Worm (Caenorhabditis elegans) whole organism, L4 larva: ENCODE measurements around the gene pxmp-4.
A peak's percentile ranks its signal among the peaks of the same experiment; 100 is the strongest.

Experiments
- T26A8.4 ChIP-seq: fragments of 200-800 bp; sonication (Bioruptor generic); IDR thresholded peaks from 2 replicates; pipeline ENCODE4 v1.3.6; 2022; ENCODE audit warnings: missing genetic modification characterization, missing compliant biosample characterization
- ZK546.5 ChIP-seq, 2 experiments: sonication (generic microtip); optimal IDR thresholded peaks; 2 replicates each; lab custom pipeline; 2017; ENCODE audit warnings: missing biosample characterization in 2 of 2, missing genetic modification characterization in 2 of 2
- aly-2 ChIP-seq: sonication (generic microtip); optimal IDR thresholded peaks from 2 replicates; lab custom pipeline; 2018; ENCODE audit warnings: missing biosample characterization, missing genetic modification characterization
- ama-1 ChIP-seq: fragments of 150-350 bp; optimal IDR thresholded peaks from 2 replicates; lab custom pipeline; 2014; ENCODE audit warnings: inconsistent platforms, mixed read lengths
- duxl-1 ChIP-seq: sonication (generic microtip); optimal IDR thresholded peaks from 2 replicates; lab custom pipeline; 2016; ENCODE audit warnings: mild to moderate bottlenecking, missing genetic modification characterization, moderate library complexity, missing compliant biosample characterization; ENCODE audit not compliant: poor library complexity
- fos-1 ChIP-seq: fragments of 150-350 bp; optimal IDR thresholded peaks from 2 replicates; lab custom pipeline; 2014; ENCODE audit warnings: missing biosample characterization, missing genetic modification characterization
- hlh-30 ChIP-seq: sonication (generic microtip); optimal IDR thresholded peaks from 2 replicates; lab custom pipeline; 2017; ENCODE audit warnings: antibody characterized with exemption, mild to moderate bottlenecking, missing genetic modification characterization, missing compliant biosample characterization; ENCODE audit not compliant: insufficient read depth
- lim-7 ChIP-seq: fragments of 200-800 bp; sonication (Bioruptor generic); IDR thresholded peaks from 2 replicates; pipeline ENCODE4 v1.3.6; 2022; ENCODE audit warnings: missing genetic modification characterization, missing compliant biosample characterization
- lin-15B ChIP-seq: fragments of 150-350 bp; sonication (generic microtip); optimal IDR thresholded peaks from 3 replicates; lab custom pipeline; 2014; ENCODE audit warnings: missing biosample characterization, missing genetic modification characterization
- mdt-29 ChIP-seq: fragments of 200-800 bp; sonication (Bioruptor generic); IDR thresholded peaks from 2 replicates; pipeline ENCODE4 v1.3.6; 2022; ENCODE audit warnings: missing genetic modification reagents, missing genetic modification characterization, missing compliant biosample characterization
- nhr-10 ChIP-seq: fragments of 150-350 bp; optimal IDR thresholded peaks from 2 replicates; lab custom pipeline; 2014; ENCODE audit warnings: missing biosample characterization, missing genetic modification characterization
- nhr-11 ChIP-seq: fragments of 150-350 bp; optimal IDR thresholded peaks from 2 replicates; lab custom pipeline; 2014; ENCODE audit warnings: missing biosample characterization, missing genetic modification characterization
- nhr-41 ChIP-seq: fragments of 200-800 bp; sonication (Bioruptor generic); IDR thresholded peaks from 2 replicates; pipeline ENCODE4 v1.3.6; 2022; ENCODE audit warnings: missing genetic modification reagents, missing genetic modification characterization, missing compliant biosample characterization
- set-16 ChIP-seq: fragments of 200-800 bp; sonication (Bioruptor generic); IDR thresholded peaks from 2 replicates; pipeline ENCODE4 v1.3.6; 2022; ENCODE audit warnings: missing genetic modification reagents, missing genetic modification characterization, missing compliant biosample characterization
- skn-1 ChIP-seq: fragments of 150-350 bp; optimal IDR thresholded peaks from 2 replicates; lab custom pipeline; 2014; ENCODE audit warnings: missing biosample characterization, missing genetic modification characterization
- snpc-1.2 ChIP-seq: fragments of 200-800 bp; sonication (Bioruptor generic); IDR thresholded peaks from 2 replicates; pipeline ENCODE4 v1.3.6; 2022; ENCODE audit warnings: missing genetic modification reagents, missing genetic modification characterization, missing compliant biosample characterization
- spr-3 ChIP-seq: fragments of 200-800 bp; sonication (Bioruptor generic); optimal IDR thresholded peaks from 2 replicates; lab custom pipeline; 2018; ENCODE audit warnings: mild to moderate bottlenecking, missing genetic modification characterization, missing compliant biosample characterization
- tag-97 ChIP-seq: fragments of 200-800 bp; sonication (Bioruptor generic); IDR thresholded peaks from 2 replicates; pipeline ENCODE4 v1.3.6; 2022; ENCODE audit warnings: missing genetic modification characterization, missing compliant biosample characterization
- unc-62 ChIP-seq, 3 experiments: fragments of 150-350 bp in 1 of 3; sonication (generic microtip); optimal IDR thresholded peaks in 2 of 3; peaks in 1 of 3; 1 replicate in 1 of 3; 2 replicates in 2 of 3; lab custom pipeline; 2014 to 2017; ENCODE audit warnings: missing biosample characterization in 3 of 3, missing genetic modification characterization in 3 of 3, missing genetic modification reagents in 3 of 3, missing genotype in 1 of 3
- zfp-3 ChIP-seq: fragments of 200-800 bp; sonication (Bioruptor generic); conservative IDR thresholded peaks from 2 replicates; pipeline ENCODE4 v1.3.6; 2022; ENCODE audit warnings: missing genetic modification reagents, missing genetic modification characterization, missing compliant biosample characterization

Gene pxmp-4

DNA sequence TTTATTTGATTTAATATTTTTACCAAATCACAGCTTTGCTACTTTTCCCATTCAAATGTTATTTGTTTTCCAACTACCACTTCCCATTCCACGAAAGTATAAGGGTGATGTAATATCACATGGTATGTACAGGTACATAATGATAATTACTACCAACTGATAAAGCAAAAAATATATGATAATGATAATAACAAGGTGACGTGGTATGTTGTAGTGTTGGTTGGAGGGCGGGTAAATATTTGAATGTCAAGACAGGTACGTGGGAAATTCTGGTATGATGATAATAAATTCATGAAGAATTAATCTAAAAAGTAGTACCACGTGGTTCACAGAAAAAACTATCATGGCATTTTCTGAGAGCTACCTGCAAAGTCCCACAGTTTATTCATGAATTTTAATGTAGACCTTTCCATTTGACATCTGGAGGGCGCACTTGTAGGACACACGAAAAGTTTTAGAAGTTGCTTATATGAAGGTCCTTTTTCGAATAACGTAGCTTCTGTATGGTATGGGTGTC is 45.1 kb downstream of the pxmp-4 start (continued):
- peak; percentile 65; the same call in 1 of the 2 replicates for TF ChIP-seq zfp-3
- no peak for TF ChIP-seq aly-2
- TF ChIP-seq fos-1 (tag; lab: Kevin White, UChicago) = peak; percentile 83
- no peak for TF ChIP-seq lin-15B (tag; lab: Kevin White, UChicago)
- TF ChIP-seq mdt-29 (GFP tag; lab: Robert Waterston, UW) = no peak
- TF ChIP-seq T26A8.4 (GFP tag; lab: Robert Waterston, UW) = no peak; the same call in 1 of the 2 replicates

DNA sequence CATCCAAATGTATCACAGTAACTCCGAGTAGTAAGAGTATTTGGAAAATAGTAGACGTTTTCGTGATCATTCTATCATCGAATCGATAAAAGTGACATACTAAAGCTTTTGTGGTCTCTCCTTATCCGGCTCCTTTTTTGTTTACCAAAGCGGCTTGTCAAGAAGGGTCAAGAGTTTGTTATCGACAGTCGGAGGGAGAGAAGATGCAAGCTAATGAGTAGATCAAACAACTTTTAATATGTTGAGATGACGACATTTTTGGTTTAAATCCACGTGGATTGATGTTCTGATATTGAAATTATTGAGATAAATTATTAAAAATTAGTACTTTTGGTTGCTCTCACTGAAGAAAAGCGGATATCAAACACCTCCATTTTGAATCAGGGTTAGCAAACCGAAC is 45.6 kb downstream of the pxmp-4 start, which contains the start of gene T21D12.7:
T21D12.7 (minus strand) TSS at position 101 of the 400 bp plus-strand sequence.
- TF ChIP-seq nhr-11 (tag; lab: Kevin White, UChicago) (no peak), duxl-1 (tag; lab: Kevin White, UChicago) (no peak), ama-1 (lab: Kevin White, UChicago) (no peak), ZK546.5 (tag; optimal IDR thresholded peaks at IDR 0.05; lab: Kevin White, UChicago) (no peak), set-16 (GFP tag; lab: Robert Waterston, UW) (no peak), tag-97 (no peak), lim-7 (GFP tag; lab: Robert Waterston, UW) (no peak), skn-1 (tag; lab: Kevin White, UChicago) (no peak), T26A8.4 (GFP tag; lab: Robert Waterston, UW) (no peak), snpc-1.2 (GFP tag; lab: Robert Waterston, UW) (no peak), nhr-10 (no peak), nhr-41 (GFP tag; lab: Robert Waterston, UW) (no peak)
- TF ChIP-seq, all 104 proteins: peak for 0

DNA sequence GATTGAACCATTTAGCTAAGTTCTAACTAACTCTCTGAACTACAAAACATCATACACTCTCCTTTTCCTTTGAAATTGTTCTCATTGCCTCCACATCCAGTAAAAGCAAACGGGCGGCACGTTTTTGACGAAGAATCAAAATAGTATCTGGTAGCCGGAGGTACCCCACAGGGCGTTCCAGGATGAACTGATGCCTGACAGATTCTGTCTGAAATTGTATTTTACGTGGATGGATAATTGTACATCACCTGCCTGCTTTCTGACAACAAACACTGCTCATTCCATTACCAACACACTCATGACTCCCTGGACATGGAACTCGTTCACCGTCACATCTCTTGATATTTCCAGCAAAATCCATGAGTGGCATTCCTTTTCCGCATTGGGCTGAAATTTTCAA is 46.6 kb downstream of the pxmp-4 start:
- peak in 1 of 2 experiments; percentile 89 for TF ChIP-seq unc-62 (GFP tag; optimal IDR thresholded peaks at IDR 0.05 in 1 of 2; lab: Kevin White, UChicago)
- no peak for TF ChIP-seq unc-62 (tag; optimal IDR thresholded peaks at IDR 0.05; lab: Kevin White, UChicago)
- TF ChIP-seq spr-3 (GFP tag; lab: Kevin White, UChicago) = no peak

DNA sequence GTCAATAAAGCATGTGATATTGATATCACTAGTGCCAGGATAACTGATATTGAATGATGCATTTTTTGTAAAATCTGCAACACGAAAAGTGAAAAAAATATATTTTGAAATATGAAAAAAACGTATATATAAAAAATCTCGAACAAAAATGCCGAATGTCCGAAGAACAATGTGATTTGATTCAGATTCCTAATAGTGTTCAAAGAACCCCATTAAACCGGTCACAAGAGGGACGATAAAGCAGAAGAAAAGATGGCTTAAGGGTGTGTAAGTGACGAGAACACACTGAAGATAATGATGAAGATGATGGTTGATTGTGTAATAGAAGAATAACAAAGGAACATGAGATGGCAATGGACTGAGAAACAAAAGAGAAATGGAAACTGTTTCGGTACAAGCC is 49.0 kb downstream of the pxmp-4 start, which contains the start of gene T21D12.14:
T21D12.14 (minus strand) TSS at position 101 of the 400 bp plus-strand sequence.
- peak in 1 of 2 experiments; percentile 89 for TF ChIP-seq unc-62 (GFP tag; optimal IDR thresholded peaks at IDR 0.05 in 1 of 2; lab: Kevin White, UChicago)
- TF ChIP-seq unc-62 (tag; optimal IDR thresholded peaks at IDR 0.05; lab: Kevin White, UChicago) = no peak
- peak; percentile 22 for TF ChIP-seq hlh-30 (tag; lab: Kevin White, UChicago)
- TF ChIP-seq set-16 (GFP tag; lab: Robert Waterston, UW) = no peak
